Worm (Caenorhabditis elegans) whole organism, L2 larva: ENCODE measurements around the gene arx-6.

ENCODE experiments used
- C34F6.9 ChIP-seq: fragments of 150-350 bp; optimal IDR thresholded peaks from 2 replicates; lab custom pipeline; 2014; ENCODE audit warnings: missing biosample characterization, missing genetic modification characterization
- F13H6.1 ChIP-seq: sonication (generic microtip); optimal IDR thresholded peaks from 2 replicates; lab custom pipeline; 2016; ENCODE audit warnings: missing genetic modification characterization, missing compliant biosample characterization
- R02D3.7 ChIP-seq: fragments of 150-350 bp; optimal IDR thresholded peaks from 2 replicates; lab custom pipeline; 2014; ENCODE audit warnings: missing biosample characterization, missing genetic modification characterization
- ZK546.5 ChIP-seq: sonication (generic microtip); optimal IDR thresholded peaks from 2 replicates; lab custom pipeline; 2017; ENCODE audit warnings: missing biosample characterization, missing genetic modification characterization
- alr-1 ChIP-seq: fragments of 150-350 bp; optimal IDR thresholded peaks from 2 replicates; lab custom pipeline; 2014; ENCODE audit warnings: missing biosample characterization, missing genetic modification characterization
- ama-1 ChIP-seq: fragments of 150-350 bp; optimal IDR thresholded peaks from 2 replicates; lab custom pipeline; 2018; ENCODE audit warnings: inconsistent platforms
- blmp-1 ChIP-seq: sonication (generic microtip); optimal IDR thresholded peaks from 2 replicates; lab custom pipeline; 2017; ENCODE audit warnings: missing genetic modification characterization, mild to moderate bottlenecking, missing compliant biosample characterization, antibody characterized with exemption, moderate library complexity; ENCODE audit not compliant: insufficient read depth
- ceh-16 ChIP-seq: fragments of 150-350 bp; optimal IDR thresholded peaks from 2 replicates; lab custom pipeline; 2014; ENCODE audit warnings: missing biosample characterization, missing genetic modification characterization
- ceh-82 ChIP-seq: fragments of 150-350 bp; optimal IDR thresholded peaks from 2 replicates; lab custom pipeline; 2014; ENCODE audit warnings: missing biosample characterization, missing genetic modification characterization
- crh-2 ChIP-seq: sonication (generic microtip); optimal IDR thresholded peaks from 2 replicates; lab custom pipeline; 2017; ENCODE audit warnings: missing biosample characterization, missing genetic modification characterization
- dmd-4 ChIP-seq: sonication (generic microtip); optimal IDR thresholded peaks from 2 replicates; lab custom pipeline; 2017; ENCODE audit warnings: missing biosample characterization, missing genetic modification characterization
- egl-27 ChIP-seq: sonication (generic microtip); optimal IDR thresholded peaks from 3 replicates; lab custom pipeline; 2017; ENCODE audit warnings: missing biosample characterization, missing genetic modification reagents, missing genetic modification characterization
- elt-1 ChIP-seq: fragments of 150-350 bp; optimal IDR thresholded peaks from 2 replicates; lab custom pipeline; 2014; ENCODE audit warnings: missing biosample characterization, missing genetic modification characterization
- elt-3 ChIP-seq: sonication (generic microtip); optimal IDR thresholded peaks from 2 replicates; lab custom pipeline; 2017; ENCODE audit warnings: missing biosample characterization, missing genetic modification characterization
- fos-1 ChIP-seq: fragments of 150-350 bp; optimal IDR thresholded peaks from 2 replicates; lab custom pipeline; 2014; ENCODE audit warnings: missing biosample characterization, missing genetic modification characterization
- gmeb-1 ChIP-seq: fragments of 150-350 bp; optimal IDR thresholded peaks from 2 replicates; lab custom pipeline; 2014; ENCODE audit warnings: missing biosample characterization, missing genetic modification characterization
- lin-11 ChIP-seq: fragments of 150-350 bp; sonication (generic microtip); optimal IDR thresholded peaks from 2 replicates; lab custom pipeline; 2014; ENCODE audit warnings: missing biosample characterization, missing genetic modification characterization, inconsistent platforms, mixed read lengths
- lin-13 ChIP-seq: fragments of 150-350 bp; optimal IDR thresholded peaks from 2 replicates; lab custom pipeline; 2014; ENCODE audit warnings: missing biosample characterization, missing genetic modification reagents, missing genetic modification characterization
- lin-39 ChIP-seq: fragments of 150-350 bp; optimal IDR thresholded peaks from 2 replicates; lab custom pipeline; 2014; ENCODE audit warnings: missing biosample characterization, missing genetic modification reagents, missing genetic modification characterization
- lsy-2 ChIP-seq, 2 experiments: fragments of 150-350 bp in 1 of 2; sonication (generic microtip) in 1 of 2; optimal IDR thresholded peaks; 2 replicates each; lab custom pipeline; 2014 to 2017; ENCODE audit warnings: missing biosample characterization in 2 of 2, missing genetic modification characterization in 2 of 2
- mab-5 ChIP-seq: fragments of 150-350 bp; optimal IDR thresholded peaks from 2 replicates; lab custom pipeline; 2014; ENCODE audit warnings: missing biosample characterization, missing genetic modification characterization
- mbf-1 ChIP-seq: sonication (generic microtip); optimal IDR thresholded peaks from 2 replicates; lab custom pipeline; 2017; ENCODE audit warnings: missing biosample characterization, missing genetic modification characterization
- mdl-1 ChIP-seq, 2 experiments: fragments of 150-350 bp in 1 of 2; sonication (generic microtip) in 1 of 2; optimal IDR thresholded peaks; 2 replicates each; lab custom pipeline; 2017; ENCODE audit warnings: missing biosample characterization in 2 of 2, missing genetic modification characterization in 2 of 2
- nhr-10 ChIP-seq: sonication (generic microtip); optimal IDR thresholded peaks from 2 replicates; lab custom pipeline; 2017; ENCODE audit warnings: missing biosample characterization, missing genetic modification characterization
- nhr-11 ChIP-seq: fragments of 150-350 bp; optimal IDR thresholded peaks from 2 replicates; lab custom pipeline; 2014; ENCODE audit warnings: missing biosample characterization, missing genetic modification characterization
- nhr-12 ChIP-seq: fragments of 150-350 bp; optimal IDR thresholded peaks from 2 replicates; lab custom pipeline; 2014; ENCODE audit warnings: missing biosample characterization, missing genetic modification characterization
- nhr-129 ChIP-seq: fragments of 150-350 bp; optimal IDR thresholded peaks from 2 replicates; lab custom pipeline; 2014; ENCODE audit warnings: missing biosample characterization, missing genetic modification characterization
- nhr-21 ChIP-seq: fragments of 150-350 bp; optimal IDR thresholded peaks from 2 replicates; lab custom pipeline; 2014; ENCODE audit warnings: missing biosample characterization, missing genetic modification characterization
- nhr-23 ChIP-seq: fragments of 150-350 bp; optimal IDR thresholded peaks from 2 replicates; lab custom pipeline; 2014; ENCODE audit warnings: missing biosample characterization, missing genetic modification reagents, missing genetic modification characterization
- nhr-237 ChIP-seq: fragments of 150-350 bp; optimal IDR thresholded peaks from 2 replicates; lab custom pipeline; 2014; ENCODE audit warnings: missing biosample characterization, missing genetic modification characterization
- nhr-25 ChIP-seq: fragments of 150-350 bp; sonication (generic microtip); optimal IDR thresholded peaks from 3 replicates; lab custom pipeline; 2014; ENCODE audit warnings: missing biosample characterization, missing genetic modification characterization
- nhr-6 ChIP-seq: fragments of 150-350 bp; optimal IDR thresholded peaks from 2 replicates; lab custom pipeline; 2014; ENCODE audit warnings: missing biosample characterization, missing genetic modification characterization
- nhr-77 ChIP-seq: fragments of 150-350 bp; optimal IDR thresholded peaks from 2 replicates; lab custom pipeline; 2014; ENCODE audit warnings: missing biosample characterization, missing genetic modification characterization
- peb-1 ChIP-seq: fragments of 150-350 bp; optimal IDR thresholded peaks from 2 replicates; lab custom pipeline; 2014; ENCODE audit warnings: missing biosample characterization, missing genetic modification characterization
- sem-4 ChIP-seq: fragments of 150-350 bp; optimal IDR thresholded peaks from 2 replicates; lab custom pipeline; 2014; ENCODE audit warnings: missing biosample characterization, missing genetic modification reagents, missing genetic modification characterization
- skn-1 ChIP-seq: sonication (generic microtip); optimal IDR thresholded peaks from 2 replicates; lab custom pipeline; 2017; ENCODE audit warnings: missing biosample characterization, missing genetic modification characterization
- sma-3 ChIP-seq: sonication (generic microtip); optimal IDR thresholded peaks from 2 replicates; lab custom pipeline; 2016; ENCODE audit warnings: missing genetic modification reagents, missing genetic modification characterization, missing compliant biosample characterization
- sma-9 ChIP-seq, 2 experiments: fragments of 150-350 bp in 1 of 2; sonication (generic microtip) in 1 of 2; optimal IDR thresholded peaks; 2 replicates each; lab custom pipeline; 2014 to 2016; ENCODE audit warnings: missing genetic modification characterization in 2 of 2, mild to moderate bottlenecking in 1 of 2, missing biosample characterization in 1 of 2, missing compliant biosample characterization in 1 of 2, missing genetic modification reagents in 1 of 2, moderate library complexity in 1 of 2
- unc-39 ChIP-seq: fragments of 150-350 bp; optimal IDR thresholded peaks from 2 replicates; lab custom pipeline; 2014; ENCODE audit warnings: missing biosample characterization, missing genetic modification characterization
- unc-55 ChIP-seq: fragments of 150-350 bp; sonication (generic microtip); optimal IDR thresholded peaks from 3 replicates; lab custom pipeline; 2014; ENCODE audit warnings: missing biosample characterization, missing genetic modification reagents, missing genetic modification characterization
- unc-62 ChIP-seq: fragments of 150-350 bp; optimal IDR thresholded peaks from 2 replicates; lab custom pipeline; 2014; ENCODE audit warnings: missing biosample characterization, missing genetic modification reagents, missing genetic modification characterization
- zag-1 ChIP-seq: fragments of 150-350 bp; optimal IDR thresholded peaks from 2 replicates; lab custom pipeline; 2014; ENCODE audit warnings: missing biosample characterization, missing genetic modification characterization
- ztf-11 ChIP-seq: sonication (generic microtip); optimal IDR thresholded peaks from 2 replicates; lab custom pipeline; 2017; ENCODE audit warnings: missing biosample characterization, missing genetic modification characterization
- ztf-4 ChIP-seq: fragments of 150-350 bp; optimal IDR thresholded peaks from 2 replicates; lab custom pipeline; 2014; ENCODE audit warnings: missing biosample characterization, missing genetic modification characterization

arx-6 gene

ce11 chrIII:4913736-4914135 is 35.3 kb downstream of the arx-6 start:
- TF ChIP-seq lin-11 (tag; lab: Kevin White, UChicago), result no peak
- TF ChIP-seq blmp-1 (tag; lab: Kevin White, UChicago), result no peak
- no peak for TF ChIP-seq ztf-4
- TF ChIP-seq sem-4, result no peak
- TF ChIP-seq mdl-1 (tag; optimal IDR thresholded peaks at IDR 0.05; lab: Kevin White, UChicago), result no peak
- no peak for TF ChIP-seq mbf-1 (tag; lab: Kevin White, UChicago)
- TF ChIP-seq ZK546.5, result no peak
- TF ChIP-seq lsy-2 (tag; optimal IDR thresholded peaks at IDR 0.05; lab: Kevin White, UChicago), result no peak
- no peak for TF ChIP-seq gmeb-1 (tag; lab: Kevin White, UChicago)

ce11 chrIII:4917077-4917476 is 38.6 kb downstream of the arx-6 start, which contains the start of gene rars-1:
Gene rars-1, minus strand, starts transcription at chrIII:4917177.
- TF ChIP-seq gmeb-1 (tag; lab: Kevin White, UChicago) (no peak), lin-39 (tag; lab: Kevin White, UChicago) (no peak), nhr-237 (tag; lab: Kevin White, UChicago) (no peak), C34F6.9 (no peak), mdl-1 (tag; optimal IDR thresholded peaks at IDR 0.05; lab: Kevin White, UChicago) (no peak), nhr-6 (tag; lab: Kevin White, UChicago) (no peak), ceh-82 (tag; lab: Kevin White, UChicago) (no peak), egl-27 (tag; lab: Kevin White, UChicago) (no peak), ztf-4 (no peak), nhr-25 (tag; lab: Kevin White, UChicago) (no peak), zag-1 (tag; lab: Kevin White, UChicago) (no peak), nhr-23 (tag; lab: Kevin White, UChicago) (no peak), unc-55 (GFP tag; lab: Kevin White, UChicago) (no peak), nhr-10 (tag; lab: Kevin White, UChicago) (no peak), mbf-1 (tag; lab: Kevin White, UChicago) (no peak), ztf-11 (tag; lab: Kevin White, UChicago) (no peak)

ce11 chrIII:4917960-4918712 is 39.7 kb downstream of the arx-6 start, which contains the start of gene rpb-8:
Gene rpb-8, minus strand, starts transcription at chrIII:4918008.
- TF ChIP-seq nhr-23 (tag; lab: Kevin White, UChicago) (no peak), dmd-4 (tag; lab: Kevin White, UChicago) (no peak), unc-55 (GFP tag; lab: Kevin White, UChicago) (peak; percentile 90), ztf-11 (tag; lab: Kevin White, UChicago) (no peak), lin-11 (tag; lab: Kevin White, UChicago) (peak; percentile 1), nhr-77 (tag; lab: Kevin White, UChicago) (no peak), nhr-11 (no peak), mab-5 (tag; lab: Kevin White, UChicago) (no peak), lin-39 (tag; lab: Kevin White, UChicago) (no peak), fos-1 (tag; lab: Kevin White, UChicago) (peak; percentile 29), unc-39 (tag; lab: Kevin White, UChicago) (no peak), mbf-1 (tag; lab: Kevin White, UChicago) (no peak), ztf-4 (no peak), egl-27 (tag; lab: Kevin White, UChicago) (no peak), gmeb-1 (tag; lab: Kevin White, UChicago) (peak; percentile 89), lin-13 (GFP tag; lab: Kevin White, UChicago) (peak; percentile 46), ceh-82 (tag; lab: Kevin White, UChicago) (no peak), lsy-2 (tag; optimal IDR thresholded peaks at IDR 0.05; lab: Kevin White, UChicago) (peak; percentile 14 to 75), R02D3.7 (tag; lab: Kevin White, UChicago) (no peak), zag-1 (tag; lab: Kevin White, UChicago) (no peak), blmp-1 (tag; lab: Kevin White, UChicago) (peak; percentile 18), skn-1 (tag; lab: Kevin White, UChicago) (no peak), nhr-129 (peak; percentile 55), nhr-21 (peak; percentile 3), elt-1 (tag; lab: Kevin White, UChicago) (no peak), ZK546.5 (no peak), alr-1 (no peak), F13H6.1 (tag; lab: Kevin White, UChicago) (peak; percentile 29), ceh-16 (tag; lab: Kevin White, UChicago) (no peak), peb-1 (no peak), nhr-12 (no peak), nhr-6 (tag; lab: Kevin White, UChicago) (no peak), nhr-237 (tag; lab: Kevin White, UChicago) (no peak), mdl-1 (tag; optimal IDR thresholded peaks at IDR 0.05; lab: Kevin White, UChicago) (no peak), nhr-25 (tag; lab: Kevin White, UChicago) (peak; percentile 16), sem-4 (no peak), crh-2 (tag; lab: Kevin White, UChicago) (peak; percentile 45), elt-3 (tag; lab: Kevin White, UChicago) (no peak), sma-3 (GFP tag; lab: Kevin White, UChicago) (peak; percentile 18), nhr-10 (tag; lab: Kevin White, UChicago) (no peak), sma-9 (GFP tag; optimal IDR thresholded peaks at IDR 0.05; lab: Kevin White, UChicago) (peak; percentile 13), sma-9 (tag; optimal IDR thresholded peaks at IDR 0.05; lab: Kevin White, UChicago) (no peak), ama-1 (lab: Kevin White, UChicago) (peak; percentile 44), C34F6.9 (peak; percentile 64), unc-62 (GFP tag; lab: Kevin White, UChicago) (no peak)
